Worm (Caenorhabditis elegans): Measurements from ENCODE around the gene Y57A10A.4.

Gene Y57A10A.4

DNA sequence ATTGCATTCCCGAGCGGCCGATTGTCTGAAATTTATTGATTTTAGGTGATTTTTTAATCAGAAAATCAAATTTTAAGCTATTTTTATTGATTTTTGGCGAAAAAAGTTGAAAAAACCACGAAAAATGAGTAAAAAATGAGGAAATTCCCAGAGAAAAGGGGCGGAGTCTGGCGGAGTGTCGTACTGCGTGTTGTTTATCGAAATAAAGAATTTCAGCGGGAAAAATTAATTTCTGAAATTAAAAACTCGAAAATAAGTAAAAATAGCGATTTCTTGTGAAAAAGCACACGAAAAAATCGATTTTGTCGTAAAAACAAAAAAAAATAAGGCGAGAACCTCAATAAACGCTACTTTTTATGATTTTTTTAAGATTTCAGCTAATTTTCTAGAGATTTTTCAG, 33.1 kb downstream of the Y57A10A.4 start, which contains the start of gene Y57A10A.13:
Gene Y57A10A.13, minus strand, starts transcription at position 46 of the 400 bp plus-strand sequence.
- TF ChIP-seq tbx-37 (GFP tag; conservative IDR thresholded peaks at IDR 0.05) (no peak), aly-1 (tag; optimal IDR thresholded peaks at IDR 0.05) (no peak), sea-1 (GFP tag; conservative IDR thresholded peaks at IDR 0.05) (no peak), tbx-11 (GFP tag; IDR thresholded peaks at IDR 0.05) (no peak), ceh-13 (GFP tag; optimal IDR thresholded peaks at IDR 0.05) (no peak), ceh-36 (tag; optimal IDR thresholded peaks at IDR 0.05) (no peak), pes-1 (GFP tag; IDR thresholded peaks at IDR 0.05) (no peak), F13C5.2 (tag; optimal IDR thresholded peaks at IDR 0.05) (no peak), scrt-1 (GFP tag; IDR thresholded peaks at IDR 0.05) (no peak), B0310.2 (tag; optimal IDR thresholded peaks at IDR 0.05) (no peak), ets-7 (tag; optimal IDR thresholded peaks at IDR 0.05) (no peak), hmg-4 (GFP tag; optimal IDR thresholded peaks at IDR 0.05) (no peak), hmbx-1 (tag; optimal IDR thresholded peaks at IDR 0.05) (no peak), ama-1 (optimal IDR thresholded peaks at IDR 0.05) (no peak), hnd-1 (tag; optimal IDR thresholded peaks at IDR 0.05) (no peak), tra-4 (tag; optimal IDR thresholded peaks at IDR 0.05) (no peak), flt-1 (GFP tag; IDR thresholded peaks at IDR 0.05) (no peak)

ce11 chrII:12185710-12186109, 34.0 kb downstream of the Y57A10A.4 start, which contains the start of gene Y57A10A.14:
Y57A10A.14 (plus strand) TSS chrII:12185937.
- TF ChIP-seq tbx-37 (GFP tag; conservative IDR thresholded peaks at IDR 0.05) (no peak), scrt-1 (GFP tag; IDR thresholded peaks at IDR 0.05) (no peak), hmbx-1 (tag; optimal IDR thresholded peaks at IDR 0.05) (no peak)

- TF ChIP-seq hmbx-1 (tag; optimal IDR thresholded peaks at IDR 0.05) (no peak), ceh-13 (GFP tag; optimal IDR thresholded peaks at IDR 0.05) (no peak), tbx-37 (GFP tag; conservative IDR thresholded peaks at IDR 0.05) (no peak)
Observed at ce11 chrII:12186726-12187125, 35.0 kb downstream of the Y57A10A.4 start.

DNA sequence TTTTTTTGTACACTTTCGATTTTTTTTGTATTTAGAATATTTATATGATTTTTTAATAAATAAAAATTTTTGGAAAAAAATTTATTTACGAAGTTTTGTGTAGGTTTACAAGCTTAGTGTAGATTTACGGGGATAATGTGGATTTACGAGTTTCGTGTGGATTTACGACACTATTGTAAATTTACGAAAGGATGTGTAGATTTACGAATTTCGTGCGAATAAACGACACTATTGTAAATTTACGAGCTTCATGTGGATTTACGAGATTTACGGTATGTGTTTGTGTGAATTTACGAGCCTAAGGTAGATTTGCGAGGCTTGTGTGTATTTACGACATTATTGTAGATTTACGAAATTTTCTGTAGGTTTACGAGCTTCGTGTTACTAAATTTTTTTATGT, 37.5 kb downstream of the Y57A10A.4 start:
- no peak for TF ChIP-seq aly-1 (tag; optimal IDR thresholded peaks at IDR 0.05)
- TF ChIP-seq tbx-11 (GFP tag; IDR thresholded peaks at IDR 0.05) = no peak
- TF ChIP-seq pes-1 (GFP tag; IDR thresholded peaks at IDR 0.05) = no peak
- TF ChIP-seq hnd-1 (tag; optimal IDR thresholded peaks at IDR 0.05) = no peak
- no peak for TF ChIP-seq F13C5.2 (tag; optimal IDR thresholded peaks at IDR 0.05)
- TF ChIP-seq ceh-36 (tag; optimal IDR thresholded peaks at IDR 0.05) = no peak
- no peak for TF ChIP-seq ceh-13 (GFP tag; optimal IDR thresholded peaks at IDR 0.05)
- no peak for TF ChIP-seq flt-1 (GFP tag; IDR thresholded peaks at IDR 0.05)
- no peak for TF ChIP-seq scrt-1 (GFP tag; IDR thresholded peaks at IDR 0.05)
- TF ChIP-seq B0310.2 (tag; optimal IDR thresholded peaks at IDR 0.05) = no peak
- TF ChIP-seq ama-1 (optimal IDR thresholded peaks at IDR 0.05) = no peak
- TF ChIP-seq hmg-4 (GFP tag; optimal IDR thresholded peaks at IDR 0.05) = no peak
- no peak for TF ChIP-seq ets-7 (tag; optimal IDR thresholded peaks at IDR 0.05)
- TF ChIP-seq sea-1 (GFP tag; conservative IDR thresholded peaks at IDR 0.05) = no peak
- TF ChIP-seq hmbx-1 (tag; optimal IDR thresholded peaks at IDR 0.05) = no peak
- TF ChIP-seq tbx-37 (GFP tag; conservative IDR thresholded peaks at IDR 0.05) = no peak
- no peak for TF ChIP-seq tra-4 (tag; optimal IDR thresholded peaks at IDR 0.05)

- TF ChIP-seq pes-1 (GFP tag; IDR thresholded peaks at IDR 0.05) (no peak), ama-1 (optimal IDR thresholded peaks at IDR 0.05) (no peak), tra-4 (tag; optimal IDR thresholded peaks at IDR 0.05) (no peak), flt-1 (GFP tag; IDR thresholded peaks at IDR 0.05) (no peak), scrt-1 (GFP tag; IDR thresholded peaks at IDR 0.05) (no peak), aly-1 (tag; optimal IDR thresholded peaks at IDR 0.05) (no peak), sea-1 (GFP tag; conservative IDR thresholded peaks at IDR 0.05) (no peak), hmg-4 (GFP tag; optimal IDR thresholded peaks at IDR 0.05) (no peak), B0310.2 (tag; optimal IDR thresholded peaks at IDR 0.05) (no peak), tbx-11 (GFP tag; IDR thresholded peaks at IDR 0.05) (no peak), ets-7 (tag; optimal IDR thresholded peaks at IDR 0.05) (no peak), hnd-1 (tag; optimal IDR thresholded peaks at IDR 0.05) (no peak), tbx-37 (GFP tag; conservative IDR thresholded peaks at IDR 0.05) (no peak), ceh-13 (GFP tag; optimal IDR thresholded peaks at IDR 0.05) (no peak), ceh-36 (tag; optimal IDR thresholded peaks at IDR 0.05) (no peak), hmbx-1 (tag; optimal IDR thresholded peaks at IDR 0.05) (no peak), F13C5.2 (tag; optimal IDR thresholded peaks at IDR 0.05) (no peak)
Observed at ce11 chrII:12199209-12199608, 47.5 kb downstream of the Y57A10A.4 start.

DNA sequence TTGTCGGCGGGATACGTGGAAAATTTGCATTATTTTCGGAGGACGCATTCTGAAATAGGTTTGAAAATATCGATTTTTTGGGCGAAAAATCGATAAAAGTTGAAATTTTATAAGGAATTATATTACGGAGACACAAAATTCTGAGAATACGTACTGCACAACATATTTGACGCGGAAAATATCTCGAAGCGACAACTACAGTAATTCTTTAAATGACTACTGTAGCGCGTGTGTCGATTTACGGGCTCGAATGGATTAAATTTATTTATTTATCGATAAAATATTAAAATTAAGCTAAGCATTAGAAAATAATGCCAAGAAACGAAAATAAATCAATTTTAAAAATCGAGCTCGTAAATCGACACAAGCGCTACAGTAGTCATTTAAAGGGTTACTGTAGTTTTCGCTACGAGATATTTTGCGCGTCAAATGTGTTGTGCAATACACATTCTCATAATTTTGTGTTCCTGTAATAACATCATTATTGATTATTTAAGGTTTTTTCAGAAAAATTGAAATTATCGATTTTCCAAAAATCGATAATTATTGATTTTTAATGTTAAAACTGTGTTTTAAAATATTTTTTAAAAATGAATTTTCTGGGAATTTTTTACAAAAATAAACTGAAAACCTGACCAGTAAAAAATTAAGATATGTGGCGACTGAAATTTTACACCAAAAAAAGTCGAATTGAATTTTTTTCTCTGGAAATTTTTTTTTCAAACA, 48.3 kb downstream of the Y57A10A.4 start, which contains the start of gene polg-1:
Gene polg-1, minus strand, starts transcription at position 51 of the 726 bp plus-strand sequence.
- TF ChIP-seq pes-1 (GFP tag; IDR thresholded peaks at IDR 0.05) (no peak), ets-7 (tag; optimal IDR thresholded peaks at IDR 0.05) (no peak), ama-1 (optimal IDR thresholded peaks at IDR 0.05) (no peak), tbx-11 (GFP tag; IDR thresholded peaks at IDR 0.05) (no peak), ceh-36 (tag; optimal IDR thresholded peaks at IDR 0.05) (no peak), hmg-4 (GFP tag; optimal IDR thresholded peaks at IDR 0.05) (no peak), hmbx-1 (tag; optimal IDR thresholded peaks at IDR 0.05) (no peak), B0310.2 (tag; optimal IDR thresholded peaks at IDR 0.05) (no peak), tbx-37 (GFP tag; conservative IDR thresholded peaks at IDR 0.05) (no peak), hnd-1 (tag; optimal IDR thresholded peaks at IDR 0.05) (no peak), tra-4 (tag; optimal IDR thresholded peaks at IDR 0.05) (no peak), flt-1 (GFP tag; IDR thresholded peaks at IDR 0.05) (no peak)

- TF ChIP-seq ceh-13 (GFP tag; optimal IDR thresholded peaks at IDR 0.05) (no peak), F13C5.2 (tag; optimal IDR thresholded peaks at IDR 0.05) (no peak), B0310.2 (tag; optimal IDR thresholded peaks at IDR 0.05) (no peak), tbx-11 (GFP tag; IDR thresholded peaks at IDR 0.05) (no peak), hmg-4 (GFP tag; optimal IDR thresholded peaks at IDR 0.05) (no peak), tbx-37 (GFP tag; conservative IDR thresholded peaks at IDR 0.05) (no peak), ceh-36 (tag; optimal IDR thresholded peaks at IDR 0.05) (no peak), pes-1 (GFP tag; IDR thresholded peaks at IDR 0.05) (no peak), ets-7 (tag; optimal IDR thresholded peaks at IDR 0.05) (no peak), flt-1 (GFP tag; IDR thresholded peaks at IDR 0.05) (no peak), sea-1 (GFP tag; conservative IDR thresholded peaks at IDR 0.05) (no peak), tra-4 (tag; optimal IDR thresholded peaks at IDR 0.05) (no peak), hmbx-1 (tag; optimal IDR thresholded peaks at IDR 0.05) (no peak), aly-1 (tag; optimal IDR thresholded peaks at IDR 0.05) (no peak), scrt-1 (GFP tag; IDR thresholded peaks at IDR 0.05) (no peak), hnd-1 (tag; optimal IDR thresholded peaks at IDR 0.05) (no peak), ama-1 (optimal IDR thresholded peaks at IDR 0.05) (no peak)
Observed at ce11 chrII:12202281-12202680, 50.5 kb downstream of the Y57A10A.4 start, which contains the start of gene trpp-5. trpp-5 (minus strand) TSS chrII:12202381.

Data from whole organism, early embryonic.